Fruit fly (Drosophila melanogaster) S2 (cell line): Measurements from ENCODE around the gene CG3184.

Experiments used
- CG8478 ChIP-seq: fragments of >200 bp; optimal IDR thresholded peaks from 2 replicates; lab custom pipeline; 2018
- CTCF ChIP-seq, 2 experiments: fragments of >200 bp; optimal IDR thresholded peaks; 2 replicates each; lab custom pipeline; 2018

DNA sequence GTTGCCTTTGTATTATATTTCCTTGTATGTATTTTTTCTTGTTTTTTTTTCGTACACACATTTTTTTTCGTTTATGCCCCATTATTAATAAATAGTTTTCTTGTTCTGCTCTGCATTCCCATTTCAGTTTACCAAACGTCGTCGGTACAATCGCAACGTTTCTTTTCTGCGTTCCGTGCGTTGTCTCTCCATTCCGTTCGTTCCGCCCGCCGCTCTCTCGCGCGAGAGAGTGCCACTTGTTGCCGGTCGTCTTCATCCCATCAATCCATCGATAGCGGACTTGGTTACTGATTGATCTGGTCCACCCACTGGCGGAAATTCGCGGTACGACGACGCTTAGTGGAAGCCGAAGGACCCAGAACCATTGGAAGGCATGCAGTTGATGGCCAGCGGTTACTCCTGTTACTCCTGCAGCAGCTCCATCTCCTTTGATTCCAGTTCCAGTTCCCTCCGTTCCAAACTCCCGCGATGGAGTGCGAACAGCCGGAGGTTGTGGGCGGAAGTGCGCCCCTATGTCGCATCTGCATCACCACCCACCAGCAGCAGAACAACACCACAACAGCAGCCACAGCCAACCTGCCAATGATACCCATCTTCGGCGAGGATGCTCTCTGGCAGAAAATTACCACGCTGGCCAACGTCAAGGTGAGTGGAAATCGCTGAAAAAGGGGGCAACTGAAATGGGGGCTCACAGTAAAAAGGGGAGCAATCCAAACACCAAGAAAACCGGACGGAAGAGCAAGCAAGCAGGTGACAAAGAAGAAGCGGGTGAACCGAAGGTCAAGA lies 20.9 kb upstream of the CG3184 start:
- TF ChIP-seq CG8478 (lab: Kevin White, UChicago), result no peak
- no peak for TF ChIP-seq CTCF (optimal IDR thresholded peaks at IDR 0.05; lab: Kevin White, UChicago)
